Worm (Caenorhabditis elegans) whole organism, L4 larva: ENCODE measurements around the gene T19C3.4.

Source experiments
- aha-1 ChIP-seq: fragments of 150-350 bp; peaks from one replicate; lab custom pipeline; 2014; ENCODE audit warnings: missing biosample characterization, missing genetic modification characterization
- ces-1 ChIP-seq: fragments of 150-350 bp; sonication (generic microtip); optimal IDR thresholded peaks from 4 replicates; lab custom pipeline; 2014; ENCODE audit warnings: missing biosample characterization, missing genetic modification reagents, missing genetic modification characterization
- dpl-1 ChIP-seq: fragments of 150-350 bp; optimal IDR thresholded peaks from 2 replicates; lab custom pipeline; 2014; ENCODE audit warnings: missing biosample characterization, missing genetic modification reagents, missing genetic modification characterization
- hmg-1.1 ChIP-seq: fragments of 200-800 bp; sonication (Bioruptor generic); IDR thresholded peaks from 2 replicates; pipeline ENCODE4 v1.3.6; 2022; ENCODE audit warnings: missing genetic modification reagents, missing genetic modification characterization, missing compliant biosample characterization
- lin-13 ChIP-seq: fragments of 150-350 bp; optimal IDR thresholded peaks from 2 replicates; lab custom pipeline; 2014; ENCODE audit warnings: missing biosample characterization, missing genetic modification reagents, missing genetic modification characterization
- lin-29 ChIP-seq: fragments of 200-800 bp; sonication (Bioruptor generic); IDR thresholded peaks from 2 replicates; pipeline ENCODE4 v1.3.6; 2022; ENCODE audit warnings: missing genetic modification reagents, missing genetic modification characterization, missing compliant biosample characterization
- nhr-42 ChIP-seq: fragments of 200-800 bp; sonication (Bioruptor generic); IDR thresholded peaks from 2 replicates; pipeline ENCODE4 v1.3.6; 2022; ENCODE audit warnings: missing genetic modification characterization, missing compliant biosample characterization
- pha-4 ChIP-seq, 2 experiments: fragments of 150-350 bp in 1 of 2; fragments of 200-800 bp in 1 of 2; sonication (Bioruptor generic) in 1 of 2; IDR thresholded peaks in 1 of 2; optimal IDR thresholded peaks in 1 of 2; 2 replicates each; pipeline versions ENCODE4 v1.3.6 to Lab custom; 2014 to 2022; ENCODE audit warnings: missing genetic modification characterization in 2 of 2, missing genetic modification reagents in 2 of 2, missing biosample characterization in 1 of 2, missing compliant biosample characterization in 1 of 2

ce11 chrIII:651587-651986 lies 31.5 kb upstream of the T19C3.4 start:
- TF ChIP-seq lin-29 (GFP tag; lab: Robert Waterston, UW) (no peak), nhr-42 (GFP tag; lab: Robert Waterston, UW) (no peak), aha-1 (tag; lab: Kevin White, UChicago) (no peak), lin-13 (GFP tag; lab: Kevin White, UChicago) (no peak), dpl-1 (no peak), ces-1 (GFP tag; lab: Kevin White, UChicago) (no peak), hmg-1.1 (GFP tag; lab: Robert Waterston, UW) (no peak), pha-4 (GFP tag; IDR thresholded peaks at IDR 0.05; lab: Robert Waterston, UW) (no peak), pha-4 (tag; optimal IDR thresholded peaks at IDR 0.05; lab: Kevin White, UChicago) (peak; percentile 31)
